Worm (Caenorhabditis elegans) whole organism, young adult: Measurements from ENCODE around the gene fbxc-34.
A peak's percentile ranks its signal among the peaks of the same experiment; 100 is the strongest.

Source experiments
- C06A6.2 ChIP-seq: fragments of 200-800 bp; sonication (Bioruptor generic); conservative IDR thresholded peaks from 2 replicates; pipeline ENCODE4 v1.3.6; 2022; ENCODE audit warnings: missing genetic modification characterization, missing compliant biosample characterization
- D2030.7 ChIP-seq: fragments of 200-800 bp; sonication (Bioruptor generic); IDR thresholded peaks from 2 replicates; pipeline ENCODE4 v1.3.6; 2022; ENCODE audit warnings: missing genetic modification reagents, missing genetic modification characterization, missing compliant biosample characterization
- F22D6.2 ChIP-seq: sonication (generic microtip); optimal IDR thresholded peaks from 2 replicates; lab custom pipeline; 2016; ENCODE audit warnings: mild to moderate bottlenecking, missing genetic modification characterization, missing compliant biosample characterization
- Y67H2A.10 ChIP-seq: fragments of 200-800 bp; sonication (Bioruptor generic); conservative IDR thresholded peaks from 2 replicates; pipeline ENCODE4 v1.3.6; 2022; ENCODE audit warnings: missing genetic modification reagents, missing genetic modification characterization, missing compliant biosample characterization
- Y79H2A.3 ChIP-seq: fragments of 200-800 bp; sonication (Bioruptor generic); conservative IDR thresholded peaks from 2 replicates; pipeline ENCODE4 v1.3.6; 2022; ENCODE audit warnings: missing genetic modification reagents, missing genetic modification characterization, missing compliant biosample characterization
- aptf-2 ChIP-seq: fragments of 200-800 bp; sonication (Bioruptor generic); conservative IDR thresholded peaks from 2 replicates; pipeline ENCODE4 v1.3.6; 2022; ENCODE audit warnings: missing genetic modification reagents, missing genetic modification characterization, missing compliant biosample characterization
- athp-1 ChIP-seq: sonication (generic microtip); optimal IDR thresholded peaks from 2 replicates; lab custom pipeline; 2017; ENCODE audit warnings: mild to moderate bottlenecking, missing genetic modification characterization, missing compliant biosample characterization
- attf-6 ChIP-seq: fragments of 200-800 bp; sonication (Bioruptor generic); IDR thresholded peaks from 2 replicates; pipeline ENCODE4 v1.3.6; 2022; ENCODE audit warnings: missing genetic modification reagents, missing genetic modification characterization, missing compliant biosample characterization
- ccch-3 ChIP-seq: fragments of 200-800 bp; sonication (Bioruptor generic); optimal IDR thresholded peaks from 2 replicates; lab custom pipeline; 2018; ENCODE audit warnings: mild to moderate bottlenecking, missing genetic modification characterization, missing compliant biosample characterization
- cebp-1 ChIP-seq, 2 experiments: fragments of 200-800 bp in 1 of 2; sonication (Bioruptor generic) in 1 of 2; sonication (generic microtip) in 1 of 2; IDR thresholded peaks in 1 of 2; optimal IDR thresholded peaks in 1 of 2; 2 replicates each; pipeline versions ENCODE4 v1.3.6 to Lab custom; 2017 to 2022; ENCODE audit warnings: missing compliant biosample characterization in 2 of 2, missing genetic modification characterization in 2 of 2, mild to moderate bottlenecking in 1 of 2, missing genetic modification reagents in 1 of 2, moderate library complexity in 1 of 2
- cebp-2 ChIP-seq: fragments of 200-800 bp; sonication (Bioruptor generic); IDR thresholded peaks from 2 replicates; pipeline ENCODE4 v1.3.6; 2022; ENCODE audit warnings: missing genetic modification characterization, missing compliant biosample characterization
- ceh-40 ChIP-seq: fragments of 200-800 bp; sonication (Bioruptor generic); IDR thresholded peaks from 2 replicates; pipeline ENCODE4 v1.3.6; 2022; ENCODE audit warnings: missing genetic modification characterization, missing compliant biosample characterization
- die-1 ChIP-seq: sonication (generic microtip); optimal IDR thresholded peaks from 2 replicates; lab custom pipeline; 2016; ENCODE audit warnings: missing genotype, mild to moderate bottlenecking, missing genetic modification characterization, missing compliant biosample characterization
- egl-18 ChIP-seq: fragments of 200-800 bp; sonication (Bioruptor generic); IDR thresholded peaks from 2 replicates; pipeline ENCODE4 v1.3.6; 2022; ENCODE audit warnings: missing genetic modification reagents, missing genetic modification characterization, missing compliant biosample characterization
- ets-4 ChIP-seq: fragments of 200-800 bp; sonication (Bioruptor generic); optimal IDR thresholded peaks from 2 replicates; lab custom pipeline; 2018; ENCODE audit warnings: mild to moderate bottlenecking, missing genetic modification characterization, missing compliant biosample characterization
- hmg-1.2 ChIP-seq: fragments of 200-800 bp; sonication (Bioruptor generic); IDR thresholded peaks from 2 replicates; pipeline ENCODE4 v1.3.6; 2022; ENCODE audit warnings: missing genetic modification reagents, missing genetic modification characterization, missing compliant biosample characterization
- hmg-20 ChIP-seq: fragments of 200-800 bp; sonication (Bioruptor generic); IDR thresholded peaks from 2 replicates; pipeline ENCODE4 v1.3.6; 2022; ENCODE audit warnings: missing genetic modification reagents, missing genetic modification characterization, missing compliant biosample characterization
- nfyb-1 ChIP-seq: fragments of 200-800 bp; sonication (Bioruptor generic); IDR thresholded peaks from 2 replicates; pipeline ENCODE4 v1.3.6; 2022; ENCODE audit warnings: missing genetic modification reagents, missing genetic modification characterization, missing compliant biosample characterization
- nhr-120 ChIP-seq: fragments of 200-800 bp; sonication (Bioruptor generic); IDR thresholded peaks from 2 replicates; pipeline ENCODE4 v1.3.6; 2022; ENCODE audit warnings: missing genetic modification characterization, missing compliant biosample characterization
- nhr-27 ChIP-seq: fragments of 200-800 bp; sonication (Bioruptor generic); optimal IDR thresholded peaks from 2 replicates; lab custom pipeline; 2018; ENCODE audit warnings: mild to moderate bottlenecking, missing genetic modification characterization, moderate library complexity, missing compliant biosample characterization
- rcor-1 ChIP-seq: fragments of 200-800 bp; sonication (Bioruptor generic); IDR thresholded peaks from 2 replicates; pipeline ENCODE4 v1.3.6; 2022; ENCODE audit warnings: missing genetic modification reagents, missing genetic modification characterization, missing compliant biosample characterization
- rec-8 ChIP-seq, 2 experiments: sonication (generic microtip); optimal IDR thresholded peaks; 2 replicates each; lab custom pipeline; 2016; ENCODE audit warnings: mild to moderate bottlenecking in 2 of 2, missing genetic modification characterization in 2 of 2, missing genetic modification reagents in 2 of 2, missing genotype in 2 of 2, missing biosample characterization in 1 of 2, missing compliant biosample characterization in 1 of 2, moderate library complexity in 1 of 2
- rpc-1 ChIP-seq, 2 experiments: fragments of 150-350 bp in 1 of 2; sonication (generic microtip) in 1 of 2; optimal IDR thresholded peaks; 2 replicates each; lab custom pipeline; 2014 to 2018; ENCODE audit warnings: missing biosample characterization in 1 of 2, missing genetic modification characterization in 1 of 2, missing genetic modification reagents in 1 of 2, missing genotype in 1 of 2
- snpc-1.1 ChIP-seq: sonication (generic microtip); optimal IDR thresholded peaks from 2 replicates; lab custom pipeline; 2017; ENCODE audit warnings: missing genetic modification characterization, mild to moderate bottlenecking, missing compliant biosample characterization, antibody characterized with exemption, moderate library complexity, missing genotype, missing genetic modification reagents; ENCODE audit not compliant: insufficient read depth
- snpc-3.4 ChIP-seq: sonication (generic microtip); optimal IDR thresholded peaks from 2 replicates; lab custom pipeline; 2017; ENCODE audit warnings: missing genetic modification characterization, mild to moderate bottlenecking, missing compliant biosample characterization, antibody characterized with exemption, moderate library complexity, missing genotype, missing genetic modification reagents
- snpc-4 ChIP-seq, 5 experiments: fragments of 150-350 bp in 1 of 5; sonication (generic microtip) in 4 of 5; optimal IDR thresholded peaks; 2 replicates each; lab custom pipeline; 2014 to 2018; ENCODE audit warnings: missing genetic modification characterization in 5 of 5, missing biosample characterization in 3 of 5, antibody characterized with exemption in 2 of 5, mild to moderate bottlenecking in 2 of 5, missing compliant biosample characterization in 2 of 5, missing genotype in 2 of 5, moderate library complexity in 2 of 5, missing genetic modification reagents in 1 of 5
- sptf-2 ChIP-seq: fragments of 200-800 bp; sonication (Bioruptor generic); optimal IDR thresholded peaks from 2 replicates; lab custom pipeline; 2018; ENCODE audit warnings: mild to moderate bottlenecking, missing genetic modification characterization, missing compliant biosample characterization
- unc-62 ChIP-seq: fragments of 150-350 bp; optimal IDR thresholded peaks from 2 replicates; lab custom pipeline; 2014; ENCODE audit warnings: missing biosample characterization, missing genetic modification reagents, missing genetic modification characterization
- zfh-2 ChIP-seq: fragments of 200-800 bp; sonication (Bioruptor generic); conservative IDR thresholded peaks from 2 replicates; pipeline ENCODE4 v1.3.6; 2022; ENCODE audit warnings: missing genetic modification reagents, missing genetic modification characterization, missing compliant biosample characterization
- ztf-18 ChIP-seq: sonication (generic microtip); optimal IDR thresholded peaks from 2 replicates; lab custom pipeline; 2016; ENCODE audit warnings: missing genotype, mild to moderate bottlenecking, missing genetic modification characterization, missing compliant biosample characterization
- ztf-25 ChIP-seq: fragments of 200-800 bp; sonication (Bioruptor generic); IDR thresholded peaks from 2 replicates; pipeline ENCODE4 v1.3.6; 2022; ENCODE audit warnings: missing genetic modification reagents, missing genetic modification characterization, missing compliant biosample characterization

The fbxc-34 gene

ce11 chrII:901632-902031, 29.3 kb upstream of the fbxc-34 start, which contains the start of gene T07D3.2:
Gene T07D3.2, plus strand, starts transcription at chrII:901932.
- TF ChIP-seq cebp-1 (GFP tag; IDR thresholded peaks at IDR 0.05; lab: Robert Waterston, UW): no peak
- TF ChIP-seq cebp-1 (tag; optimal IDR thresholded peaks at IDR 0.05; lab: Kevin White, UChicago): no peak
- TF ChIP-seq ztf-18: no peak
- TF ChIP-seq rcor-1 (GFP tag; lab: Robert Waterston, UW): no peak
- no peak for TF ChIP-seq unc-62 (GFP tag; lab: Kevin White, UChicago)
- no peak for TF ChIP-seq snpc-3.4 (tag; lab: Kevin White, UChicago)
- no peak for TF ChIP-seq nhr-27 (tag; lab: Kevin White, UChicago)
- TF ChIP-seq aptf-2 (GFP tag; lab: Robert Waterston, UW): no peak
- TF ChIP-seq nfyb-1: no peak
- TF ChIP-seq ets-4 (GFP tag; lab: Kevin White, UChicago): no peak
- no peak for TF ChIP-seq C06A6.2
- TF ChIP-seq rec-8 (tag; optimal IDR thresholded peaks at IDR 0.05; lab: Kevin White, UChicago): no peak
- TF ChIP-seq Y67H2A.10: no peak
- TF ChIP-seq sptf-2 (GFP tag; lab: Kevin White, UChicago): no peak
- TF ChIP-seq athp-1 (tag; lab: Kevin White, UChicago): no peak
- no peak for TF ChIP-seq attf-6 (GFP tag; lab: Robert Waterston, UW)
- no peak for TF ChIP-seq ztf-25 (GFP tag; lab: Robert Waterston, UW)
- TF ChIP-seq hmg-1.2 (GFP tag; lab: Robert Waterston, UW): no peak
- no peak for TF ChIP-seq cebp-2
- TF ChIP-seq rpc-1 (optimal IDR thresholded peaks at IDR 0.05; lab: Kevin White, UChicago): no peak
- TF ChIP-seq rpc-1 (tag; optimal IDR thresholded peaks at IDR 0.05; lab: Kevin White, UChicago): no peak

ce11 chrII:905335-905734, 25.6 kb upstream of the fbxc-34 start:
- TF ChIP-seq snpc-1.1 (tag; lab: Kevin White, UChicago): peak; percentile 70
- TF ChIP-seq snpc-4 (GFP tag; optimal IDR thresholded peaks at IDR 0.05; lab: Kevin White, UChicago): no peak
- peak in 2 of 4 experiments; percentile 75 to 90 for TF ChIP-seq snpc-4 (tag; optimal IDR thresholded peaks at IDR 0.05; lab: Kevin White, UChicago)
- TF ChIP-seq zfh-2 (GFP tag; lab: Robert Waterston, UW): peak; percentile 40; the same call in 1 of the 2 replicates
- no peak for TF ChIP-seq hmg-20 (GFP tag; lab: Robert Waterston, UW)
- no peak for TF ChIP-seq D2030.7 (GFP tag; lab: Robert Waterston, UW)
- no peak for TF ChIP-seq F22D6.2 (tag; lab: Kevin White, UChicago)
- TF ChIP-seq, all 124 proteins: peak for 3

DNA sequence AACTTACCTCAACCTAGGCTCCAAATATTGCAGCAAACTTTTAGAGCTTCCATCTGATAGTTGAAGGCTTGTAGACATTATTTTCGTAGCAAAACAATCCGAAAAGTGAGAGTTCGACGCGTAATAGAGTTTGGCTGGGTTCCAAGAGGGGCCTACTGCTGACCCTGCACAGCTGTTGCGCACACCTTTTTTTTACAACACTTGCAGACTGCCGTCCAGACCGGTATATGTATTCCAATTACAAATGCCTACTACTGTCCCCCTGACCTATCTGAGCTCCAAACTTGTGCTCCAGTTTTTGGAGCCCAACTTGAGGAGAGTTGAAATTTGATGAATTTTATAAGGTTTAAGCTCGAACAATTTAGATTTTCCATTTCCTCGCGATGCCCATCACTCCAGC, 21.4 kb upstream of the fbxc-34 start, which contains the start of the genes fbxc-24 and fbxc-27:
fbxc-24 (minus strand) TSS at position 101 of the 400 bp plus-strand sequence.
fbxc-27 (plus strand) TSS at position 216 of the 400 bp plus-strand sequence.
- TF ChIP-seq nhr-120 (GFP tag; lab: Robert Waterston, UW) (no peak), ceh-40 (no peak), Y79H2A.3 (GFP tag; lab: Robert Waterston, UW) (no peak), ccch-3 (no peak), hmg-1.2 (GFP tag; lab: Robert Waterston, UW) (no peak)

ce11 chrII:911680-912079, 19.3 kb upstream of the fbxc-34 start, which contains the start of gene fbxc-31:
Gene fbxc-31, plus strand, starts transcription at chrII:911980.
- TF ChIP-seq egl-18 (no peak), die-1 (no peak)
